Worm (Caenorhabditis elegans): ENCODE measurements around the gene F54D5.7.
A peak's percentile ranks its signal among the peaks of the same experiment; 100 is the strongest.

Gene F54D5.7

ce11 chrII:11568670-11569069 is 21.4 kb downstream of the F54D5.7 start:
- TF ChIP-seq ceh-9 (tag; optimal IDR thresholded peaks at IDR 0.05) (no peak), nhr-237 (tag; optimal IDR thresholded peaks at IDR 0.05) (no peak), snpc-4 (tag; optimal IDR thresholded peaks at IDR 0.05) (no peak), aly-2 (tag; optimal IDR thresholded peaks at IDR 0.05) (no peak), elt-3 (tag; optimal IDR thresholded peaks at IDR 0.05) (no peak), elt-1 (tag; optimal IDR thresholded peaks at IDR 0.05) (no peak), jun-1 (tag; optimal IDR thresholded peaks at IDR 0.05) (no peak), mdl-1 (tag; optimal IDR thresholded peaks at IDR 0.05) (no peak), nhr-76 (tag; optimal IDR thresholded peaks at IDR 0.05) (no peak), nhr-25 (tag; optimal IDR thresholded peaks at IDR 0.05) (no peak), nhr-67 (tag; optimal IDR thresholded peaks at IDR 0.05) (no peak), fos-1 (tag; optimal IDR thresholded peaks at IDR 0.05) (no peak), fkh-2 (tag; optimal IDR thresholded peaks at IDR 0.05) (no peak), ceh-16 (tag; optimal IDR thresholded peaks at IDR 0.05) (no peak), nhr-43 (tag; optimal IDR thresholded peaks at IDR 0.05; ENCODE audit: poor library complexity, severe bottlenecking) (no peak), nhr-77 (tag; optimal IDR thresholded peaks at IDR 0.05) (no peak), tbx-2 (tag; optimal IDR thresholded peaks at IDR 0.05) (no peak), ceh-82 (tag; optimal IDR thresholded peaks at IDR 0.05) (no peak), pha-4 (tag; optimal IDR thresholded peaks at IDR 0.05) (no peak)

- TF ChIP-seq nhr-76 (tag; optimal IDR thresholded peaks at IDR 0.05) (no peak), pqm-1 (tag; optimal IDR thresholded peaks at IDR 0.05) (peak; percentile 33), nhr-237 (tag; optimal IDR thresholded peaks at IDR 0.05) (no peak), elt-2 (tag; optimal IDR thresholded peaks at IDR 0.05) (peak; percentile 52)
These were observed 22.0 kb downstream of the F54D5.7 start, which contains the start of the genes F54D5.23 and F54D5.4 for ce11 chrII:11569213-11569868. Gene F54D5.23, minus strand, starts transcription at chrII:11569287. Gene F54D5.4, plus strand, starts transcription at chrII:11569818.

ce11 chrII:11571260-11571854 is 24.0 kb downstream of the F54D5.7 start, which contains the start of gene F54D5.3:
Gene F54D5.3, plus strand, starts transcription at chrII:11571805.
- no peak for TF ChIP-seq R02D3.7 (tag; optimal IDR thresholded peaks at IDR 0.05)
- TF ChIP-seq ztf-4 (tag; optimal IDR thresholded peaks at IDR 0.05): no peak
- peak; percentile 19 for TF ChIP-seq pha-4 (tag; optimal IDR thresholded peaks at IDR 0.05)
- no peak for TF ChIP-seq ceh-82 (tag; optimal IDR thresholded peaks at IDR 0.05)
- TF ChIP-seq ama-1 (optimal IDR thresholded peaks at IDR 0.05): no peak
- TF ChIP-seq ceh-9 (tag; optimal IDR thresholded peaks at IDR 0.05): no peak
- no peak for TF ChIP-seq nhr-67 (tag; optimal IDR thresholded peaks at IDR 0.05)
- no peak for TF ChIP-seq egl-27 (tag; optimal IDR thresholded peaks at IDR 0.05)
- no peak for TF ChIP-seq elt-1 (tag; optimal IDR thresholded peaks at IDR 0.05)
- TF ChIP-seq hmg-11 (tag; optimal IDR thresholded peaks at IDR 0.05): no peak
- TF ChIP-seq elt-2 (tag; optimal IDR thresholded peaks at IDR 0.05): peak; percentile 69
- no peak for TF ChIP-seq mdl-1 (tag; optimal IDR thresholded peaks at IDR 0.05)
- peak; percentile 75 for TF ChIP-seq pqm-1 (tag; optimal IDR thresholded peaks at IDR 0.05)
- no peak for TF ChIP-seq fkh-10 (GFP tag; optimal IDR thresholded peaks at IDR 0.05)
- TF ChIP-seq aly-2 (tag; optimal IDR thresholded peaks at IDR 0.05): no peak
- no peak for TF ChIP-seq jun-1 (tag; optimal IDR thresholded peaks at IDR 0.05)
- TF ChIP-seq nhr-43 (tag; optimal IDR thresholded peaks at IDR 0.05; ENCODE audit: poor library complexity, severe bottlenecking): no peak
- no peak for TF ChIP-seq nfya-1 (tag; optimal IDR thresholded peaks at IDR 0.05; ENCODE audit: insufficient read depth)
- TF ChIP-seq elt-3 (tag; optimal IDR thresholded peaks at IDR 0.05): no peak
- no peak for TF ChIP-seq snpc-4 (tag; optimal IDR thresholded peaks at IDR 0.05)
- TF ChIP-seq tbx-2 (tag; optimal IDR thresholded peaks at IDR 0.05): no peak
- no peak for TF ChIP-seq zag-1 (tag; optimal IDR thresholded peaks at IDR 0.05)
- no peak for TF ChIP-seq mml-1 (tag; optimal IDR thresholded peaks at IDR 0.05)

DNA sequence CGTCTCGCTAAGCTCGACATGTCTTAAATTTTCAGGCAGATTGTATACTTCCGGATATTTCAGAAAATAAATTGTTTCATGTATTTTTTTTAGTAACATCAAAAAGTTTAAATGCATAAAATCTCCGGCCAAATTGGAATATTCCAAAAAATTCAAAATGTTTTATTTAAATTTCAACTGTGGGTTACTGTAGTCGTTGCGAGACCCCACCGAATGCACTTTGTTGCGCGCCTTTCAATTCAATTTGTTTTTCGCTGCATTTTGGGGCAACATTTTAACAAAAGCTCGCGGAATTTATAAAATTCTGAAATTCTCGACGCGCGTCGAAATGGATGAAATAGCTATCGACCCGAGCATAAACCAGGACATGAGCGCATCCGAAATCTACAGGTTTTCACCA is 25.6 kb downstream of the F54D5.7 start, which contains the start of gene F54D5.2:
TSS of gene F54D5.2 (plus strand) at position 237 of the 400 bp plus-strand sequence.
- TF ChIP-seq ceh-28 (tag; optimal IDR thresholded peaks at IDR 0.05): no peak
- TF ChIP-seq nhr-28 (tag; optimal IDR thresholded peaks at IDR 0.05): no peak
- no peak for TF ChIP-seq ztf-11 (tag; optimal IDR thresholded peaks at IDR 0.05)
- no peak for TF ChIP-seq nfya-1 (tag; optimal IDR thresholded peaks at IDR 0.05; ENCODE audit: insufficient read depth)
- no peak for TF ChIP-seq nhr-43 (tag; optimal IDR thresholded peaks at IDR 0.05; ENCODE audit: poor library complexity, severe bottlenecking)
- no peak for TF ChIP-seq aly-2 (tag; optimal IDR thresholded peaks at IDR 0.05)
- no peak for TF ChIP-seq tbx-2 (tag; optimal IDR thresholded peaks at IDR 0.05)
- TF ChIP-seq unc-62 (GFP tag; optimal IDR thresholded peaks at IDR 0.05): no peak
- no peak for TF ChIP-seq pqm-1 (tag; optimal IDR thresholded peaks at IDR 0.05)
- no peak for TF ChIP-seq nhr-77 (tag; optimal IDR thresholded peaks at IDR 0.05)
- no peak for TF ChIP-seq nhr-237 (tag; optimal IDR thresholded peaks at IDR 0.05)
- no peak for TF ChIP-seq nhr-76 (tag; optimal IDR thresholded peaks at IDR 0.05)
- no peak for TF ChIP-seq skn-1 (tag; optimal IDR thresholded peaks at IDR 0.05)
- TF ChIP-seq zag-1 (tag; optimal IDR thresholded peaks at IDR 0.05): no peak
- TF ChIP-seq egl-27 (tag; optimal IDR thresholded peaks at IDR 0.05): no peak
- TF ChIP-seq elt-1 (tag; optimal IDR thresholded peaks at IDR 0.05): no peak

Data from whole organism, L3 larva.